Fruit fly (Drosophila melanogaster) whole organism, wandering third instar larva: ENCODE results near the gene CG12692.

ENCODE experiments used
- Abd-B ChIP-seq: fragments of >200 bp; optimal IDR thresholded peaks from 2 replicates; lab custom pipeline; 2017; ENCODE audit warnings: missing biosample characterization, missing genetic modification characterization
- CG32264 ChIP-seq: fragments of 200-800 bp; sonication (Bioruptor generic); optimal IDR thresholded peaks from 2 replicates; lab custom pipeline; 2016; ENCODE audit warnings: missing biosample characterization, missing genetic modification characterization
- CG9705 ChIP-seq: fragments of 200-800 bp; sonication (Bioruptor generic); optimal IDR thresholded peaks from 2 replicates; lab custom pipeline; 2018; ENCODE audit warnings: missing biosample characterization, mild to moderate bottlenecking, missing genetic modification characterization
- CrebA ChIP-seq: fragments of 200-800 bp; sonication (Bioruptor generic); optimal IDR thresholded peaks from 2 replicates; lab custom pipeline; 2016; ENCODE audit warnings: missing biosample characterization, mild to moderate bottlenecking, missing genetic modification characterization, borderline replicate concordance
- Dfd ChIP-seq: fragments of >200 bp; optimal IDR thresholded peaks from 2 replicates; lab custom pipeline; 2017; ENCODE audit warnings: missing biosample characterization, missing genetic modification characterization
- Dif ChIP-seq: fragments of 200-275, 200-300 bp; sonication (Bioruptor generic); optimal IDR thresholded peaks from 2 replicates; lab custom pipeline; 2018; ENCODE audit warnings: missing biosample characterization, missing genetic modification characterization; ENCODE audit not compliant: partially characterized antibody
- GATAd ChIP-seq: sonication (Bioruptor generic); optimal IDR thresholded peaks from 2 replicates; lab custom pipeline; 2016; ENCODE audit warnings: missing biosample characterization, missing genetic modification characterization
- HLH106 ChIP-seq: fragments of 200-800 bp; optimal IDR thresholded peaks from 3 replicates; lab custom pipeline; 2019; ENCODE audit warnings: missing biosample characterization, mild to moderate bottlenecking, missing genetic modification characterization, moderate library complexity
- Hnf4 ChIP-seq: fragments of 200-800 bp; sonication (Bioruptor generic); optimal IDR thresholded peaks from 2 replicates; lab custom pipeline; 2016; ENCODE audit warnings: missing biosample characterization, mild to moderate bottlenecking, missing genetic modification characterization
- Hr78 ChIP-seq: fragments of >200 bp; optimal IDR thresholded peaks from 2 replicates; lab custom pipeline; 2017; ENCODE audit warnings: missing biosample characterization, missing genetic modification characterization
- Hr83 ChIP-seq: fragments of 200-300 bp; sonication (Bioruptor generic); optimal IDR thresholded peaks from 2 replicates; lab custom pipeline; 2016; ENCODE audit warnings: missing biosample characterization, mild to moderate bottlenecking, missing genetic modification characterization, moderate library complexity; ENCODE audit not compliant: poor library complexity, severe bottlenecking
- Jra ChIP-seq: sonication (Bioruptor generic); optimal IDR thresholded peaks from 2 replicates; lab custom pipeline; 2016; ENCODE audit warnings: missing biosample characterization, missing genetic modification characterization
- Mio ChIP-seq: sonication (Bioruptor generic); optimal IDR thresholded peaks from 2 replicates; lab custom pipeline; 2016; ENCODE audit warnings: missing biosample characterization, missing genetic modification characterization
- Myc ChIP-seq: fragments of >200 bp; optimal IDR thresholded peaks from 2 replicates; lab custom pipeline; 2017
- N ChIP-seq: fragments of >200 bp; optimal IDR thresholded peaks from 2 replicates; lab custom pipeline; 2018; ENCODE audit warnings: missing biosample characterization, missing external identifiers, missing genetic modification characterization
- OdsH ChIP-seq: fragments of 200-800 bp; sonication (Bioruptor generic); optimal IDR thresholded peaks from 2 replicates; lab custom pipeline; 2016; ENCODE audit warnings: missing biosample characterization, mild to moderate bottlenecking, missing genetic modification characterization
- Rel ChIP-seq, 2 experiments: fragments of 200-800 bp; sonication (Bioruptor generic) in 1 of 2; optimal IDR thresholded peaks; 2 replicates in 1 of 2; 3 replicates in 1 of 2; lab custom pipeline; 2016 to 2019; ENCODE audit warnings: mild to moderate bottlenecking in 2 of 2, missing biosample characterization in 2 of 2, missing genetic modification characterization in 2 of 2, moderate library complexity in 1 of 2
- Sp1 ChIP-seq: fragments of 200-800 bp; sonication (Bioruptor generic); optimal IDR thresholded peaks from 3 replicates; lab custom pipeline; 2019; ENCODE audit warnings: missing biosample characterization, mild to moderate bottlenecking, missing genetic modification characterization, moderate library complexity
- Vsx2 ChIP-seq: fragments of 200-300, 225-300 bp; sonication (Bioruptor generic); optimal IDR thresholded peaks from 2 replicates; lab custom pipeline; 2018; ENCODE audit warnings: missing biosample characterization, missing genetic modification characterization; ENCODE audit not compliant: partially characterized antibody
- br ChIP-seq: fragments of 200-800 bp; sonication (Bioruptor generic); optimal IDR thresholded peaks from 2 replicates; lab custom pipeline; 2016; ENCODE audit warnings: missing biosample characterization, missing genetic modification characterization
- brk ChIP-seq: fragments of 200-800 bp; sonication (Bioruptor generic); optimal IDR thresholded peaks from 2 replicates; lab custom pipeline; 2016; ENCODE audit warnings: missing biosample characterization, mild to moderate bottlenecking, missing genetic modification characterization
- dl ChIP-seq, 2 experiments: fragments of 175-275, 200-275 bp in 1 of 2; fragments of 200-275 bp in 1 of 2; sonication (Bioruptor generic); optimal IDR thresholded peaks; lab custom pipeline; 2018; ENCODE audit warnings: mild to moderate bottlenecking in 2 of 2, missing biosample characterization in 2 of 2, missing genetic modification characterization in 2 of 2, moderate library complexity in 2 of 2; ENCODE audit not compliant: partially characterized antibody in 2 of 2, insufficient read depth in 1 of 2
- dmrt93B ChIP-seq: fragments of 200-800 bp; sonication (Bioruptor generic); optimal IDR thresholded peaks from 2 replicates; lab custom pipeline; 2018; ENCODE audit warnings: missing biosample characterization, mild to moderate bottlenecking, missing genetic modification characterization
- dsf ChIP-seq: sonication (Bioruptor generic); optimal IDR thresholded peaks from 2 replicates; lab custom pipeline; 2016; ENCODE audit warnings: missing biosample characterization, missing genetic modification characterization, borderline replicate concordance
- ey ChIP-seq: fragments of 200-800 bp; sonication (Bioruptor generic); optimal IDR thresholded peaks from 2 replicates; lab custom pipeline; 2016; ENCODE audit warnings: missing biosample characterization, missing genetic modification characterization
- foxo ChIP-seq, 2 experiments: fragments of 200-800 bp; sonication (Bioruptor generic); optimal IDR thresholded peaks; 2 replicates in 1 of 2; 3 replicates in 1 of 2; lab custom pipeline; 2016 to 2017; ENCODE audit warnings: missing biosample characterization in 2 of 2, missing genetic modification characterization in 2 of 2
- fru ChIP-seq: fragments of 200-800 bp; sonication (Bioruptor generic); optimal IDR thresholded peaks from 3 replicates; lab custom pipeline; 2016; ENCODE audit warnings: missing biosample characterization, mild to moderate bottlenecking, missing genetic modification characterization
- h ChIP-seq: fragments of 200-800 bp; sonication (Bioruptor generic); optimal IDR thresholded peaks from 3 replicates; lab custom pipeline; 2016; ENCODE audit warnings: missing biosample characterization, mild to moderate bottlenecking, missing genetic modification characterization
- jim ChIP-seq: fragments of 175-275, 200-325 bp; sonication (Bioruptor generic); optimal IDR thresholded peaks from 2 replicates; lab custom pipeline; 2016; ENCODE audit warnings: missing biosample characterization, mild to moderate bottlenecking, missing genetic modification characterization
- lola ChIP-seq: fragments of >200 bp; optimal IDR thresholded peaks from 2 replicates; lab custom pipeline; 2017; ENCODE audit warnings: missing biosample characterization, missing genetic modification characterization
- pan ChIP-seq: fragments of >200 bp; optimal IDR thresholded peaks from 2 replicates; lab custom pipeline; 2017
- psq ChIP-seq: fragments of 200-800 bp; sonication (Bioruptor generic); optimal IDR thresholded peaks from 3 replicates; lab custom pipeline; 2017; ENCODE audit warnings: missing biosample characterization, mild to moderate bottlenecking, missing genetic modification characterization, moderate library complexity
- rgr ChIP-seq: fragments of 200-800 bp; sonication (Bioruptor generic); optimal IDR thresholded peaks from 3 replicates; lab custom pipeline; 2016; ENCODE audit warnings: missing biosample characterization, mild to moderate bottlenecking, missing genetic modification characterization
- sage ChIP-seq: fragments of 200-800 bp; sonication (Bioruptor generic); optimal IDR thresholded peaks from 2 replicates; lab custom pipeline; 2016; ENCODE audit warnings: missing biosample characterization, mild to moderate bottlenecking, missing genetic modification characterization
- sv ChIP-seq: fragments of 200-800 bp; sonication (Bioruptor generic); optimal IDR thresholded peaks from 3 replicates; lab custom pipeline; 2016; ENCODE audit warnings: missing biosample characterization, missing genetic modification characterization
- tai ChIP-seq: sonication (Bioruptor generic); optimal IDR thresholded peaks from 2 replicates; lab custom pipeline; 2016; ENCODE audit warnings: missing biosample characterization, missing genetic modification characterization
- usp ChIP-seq: fragments of >200 bp; optimal IDR thresholded peaks from 2 replicates; lab custom pipeline; 2017; ENCODE audit warnings: missing biosample characterization, missing genetic modification characterization
- woc ChIP-seq: sonication (Bioruptor generic); optimal IDR thresholded peaks from 2 replicates; lab custom pipeline; 2016; ENCODE audit warnings: missing biosample characterization, mild to moderate bottlenecking, missing genetic modification characterization

The CG12692 gene

dm6 chrX:4302246-4302645 lies at the start of gene CG12692:
CG12692 (minus strand) TSS chrX:4302346.
- TF ChIP-seq Dif (no peak), rgr (no peak), dl (GFP tag; optimal IDR thresholded peaks at IDR 0.05; lab: Kevin White, UChicago; ENCODE audit: insufficient read depth in 1 of 2, partially characterized antibody in 2 of 2) (no peak), brk (GFP tag; lab: Kevin White, UChicago) (no peak), Mio (no peak), N (GFP tag; lab: Kevin White, UChicago) (no peak), Vsx2 (no peak), ey (no peak), GATAd (GFP tag; lab: Kevin White, UChicago) (no peak)

dm6 chrX:4329809-4330208 lies 27.7 kb upstream of the CG12692 start:
- TF ChIP-seq sage (no peak), psq (no peak), fru (GFP tag; lab: Kevin White, UChicago) (peak; percentile 3), HLH106 (tag; lab: Kevin White, UChicago) (no peak), Dfd (GFP tag; lab: Kevin White, UChicago) (no peak), h (GFP tag; lab: Kevin White, UChicago) (peak; percentile 7), jim (GFP tag; lab: Kevin White, UChicago) (no peak), Mio (no peak), lola (GFP tag; lab: Kevin White, UChicago) (no peak), brk (GFP tag; lab: Kevin White, UChicago) (no peak), dl (GFP tag; optimal IDR thresholded peaks at IDR 0.05; lab: Kevin White, UChicago; ENCODE audit: insufficient read depth in 1 of 2, partially characterized antibody in 2 of 2) (no peak)

dm6 chrX:4329357-4329756 lies 27.2 kb upstream of the CG12692 start, which contains the start of gene CG12693:
CG12693 (minus strand) TSS chrX:4329457.
- TF ChIP-seq foxo (GFP tag; optimal IDR thresholded peaks at IDR 0.05; lab: Kevin White, UChicago) (no peak), dsf (no peak), ey (no peak), brk (GFP tag; lab: Kevin White, UChicago) (no peak), rgr (no peak), fru (GFP tag; lab: Kevin White, UChicago) (no peak), Jra (GFP tag; lab: Kevin White, UChicago) (no peak), Dif (no peak), woc (GFP tag; lab: Kevin White, UChicago) (no peak)

dm6 chrX:4325346-4325745 lies 23.2 kb upstream of the CG12692 start:
- no peak for TF ChIP-seq Jra (GFP tag; lab: Kevin White, UChicago)
- no peak for TF ChIP-seq h (GFP tag; lab: Kevin White, UChicago)
- TF ChIP-seq rgr = peak; percentile 9
- TF ChIP-seq br = no peak
- no peak for TF ChIP-seq OdsH (GFP tag; lab: Kevin White, UChicago)
- no peak for TF ChIP-seq jim (GFP tag; lab: Kevin White, UChicago)
- peak; percentile 1 for TF ChIP-seq Myc (lab: Kevin White, UChicago)

- TF ChIP-seq GATAd (GFP tag; lab: Kevin White, UChicago) = peak; percentile 99
- peak; percentile 99 for TF ChIP-seq CG9705 (GFP tag; lab: Kevin White, UChicago)
- no peak for TF ChIP-seq usp (GFP tag; lab: Kevin White, UChicago)
- peak; percentile 100 for TF ChIP-seq HLH106 (tag; lab: Kevin White, UChicago)
- TF ChIP-seq tai (GFP tag; lab: Kevin White, UChicago) = peak; percentile 98
- peak; percentile 99 for TF ChIP-seq dmrt93B
- TF ChIP-seq br = peak; percentile 99
- peak; percentile 98 for TF ChIP-seq CG32264 (GFP tag; lab: Kevin White, UChicago)
- no peak for TF ChIP-seq Myc (lab: Kevin White, UChicago)
- peak; percentile 92 for TF ChIP-seq Rel (GFP tag; optimal IDR thresholded peaks at IDR 0.05; lab: Kevin White, UChicago)
- peak; percentile 95 for TF ChIP-seq Rel (tag; optimal IDR thresholded peaks at IDR 0.05; lab: Kevin White, UChicago)
- peak in 1 of 2 experiments; percentile 37 for TF ChIP-seq dl (GFP tag; optimal IDR thresholded peaks at IDR 0.05; lab: Kevin White, UChicago; ENCODE audit: insufficient read depth in 1 of 2, partially characterized antibody in 2 of 2)
- TF ChIP-seq sage = peak; percentile 98
- peak; percentile 95 for TF ChIP-seq dsf
- peak; percentile 99 for TF ChIP-seq fru (GFP tag; lab: Kevin White, UChicago)
- peak; percentile 100 for TF ChIP-seq ey
- TF ChIP-seq psq = peak; percentile 99
- TF ChIP-seq Sp1 = peak; percentile 99
- peak; percentile 99 for TF ChIP-seq OdsH (GFP tag; lab: Kevin White, UChicago)
- no peak for TF ChIP-seq N (GFP tag; lab: Kevin White, UChicago)
- TF ChIP-seq lola (GFP tag; lab: Kevin White, UChicago) = no peak
- peak; percentile 99 for TF ChIP-seq Hnf4
- peak; percentile 96 for TF ChIP-seq jim (GFP tag; lab: Kevin White, UChicago)
- peak; percentile 98 for TF ChIP-seq Hr83 (GFP tag; lab: Kevin White, UChicago)
- peak; percentile 99 for TF ChIP-seq Jra (GFP tag; lab: Kevin White, UChicago)
- peak; percentile 97 for TF ChIP-seq brk (GFP tag; lab: Kevin White, UChicago)
- TF ChIP-seq woc (GFP tag; lab: Kevin White, UChicago) = peak; percentile 98
- TF ChIP-seq Hr78 = no peak
- TF ChIP-seq Abd-B (GFP tag; lab: Kevin White, UChicago) = no peak
- no peak for TF ChIP-seq pan (lab: Kevin White, UChicago)
- peak; percentile 97 for TF ChIP-seq sv (GFP tag; lab: Kevin White, UChicago)
- TF ChIP-seq CrebA = peak; percentile 91
- peak; percentile 100 for TF ChIP-seq h (GFP tag; lab: Kevin White, UChicago)
- TF ChIP-seq Vsx2 = no peak
Observed at dm6 chrX:4324781-4325180, 22.6 kb upstream of the CG12692 start.
